Fruit fly (Drosophila melanogaster) whole organism, embryonic: ENCODE measurements around the gene CG43346.

Experiments used
- Abd-B ChIP-seq: fragments of 200-800 bp; sonication (Bioruptor generic); optimal IDR thresholded peaks from 2 replicates; lab custom pipeline; 2018; ENCODE audit warnings: missing biosample characterization, mild to moderate bottlenecking, missing genetic modification characterization, moderate library complexity
- Asciz ChIP-seq: fragments of 200-800 bp; sonication (Bioruptor generic); optimal IDR thresholded peaks from 2 replicates; lab custom pipeline; 2017; ENCODE audit warnings: missing biosample characterization, mild to moderate bottlenecking, missing genetic modification characterization, missing genetic modification reagents
- Atf3 ChIP-seq: fragments of 200-800 bp; sonication (Bioruptor generic); optimal IDR thresholded peaks from 3 replicates; lab custom pipeline; 2016; ENCODE audit warnings: missing biosample characterization, missing genetic modification characterization
- C15 ChIP-seq: fragments of 200-800 bp; sonication (Bioruptor generic); IDR thresholded peaks from 3 replicates; pipeline ENCODE4 v1.3.6; 2022; ENCODE audit warnings: missing biosample characterization, missing genetic modification characterization
- CG1024 ChIP-seq: fragments of 200-800 bp; sonication (Bioruptor generic); IDR thresholded peaks from 2 replicates; pipeline ENCODE4 v1.3.6; 2022; ENCODE audit warnings: missing biosample characterization, missing genetic modification characterization
- CG10274 ChIP-seq: fragments of 200-800 bp; sonication (Bioruptor generic); optimal IDR thresholded peaks from 3 replicates; lab custom pipeline; 2017; ENCODE audit warnings: missing biosample characterization, mild to moderate bottlenecking, missing genetic modification characterization
- CG10431 ChIP-seq: fragments of 200-800 bp; sonication (Bioruptor generic); optimal IDR thresholded peaks from 3 replicates; lab custom pipeline; 2018; ENCODE audit warnings: missing biosample characterization, mild to moderate bottlenecking, missing genetic modification characterization
- CG10543 ChIP-seq: fragments of 200-800 bp; sonication (Bioruptor generic); optimal IDR thresholded peaks from 3 replicates; lab custom pipeline; 2017; ENCODE audit warnings: missing biosample characterization, mild to moderate bottlenecking, missing genetic modification characterization, moderate library complexity
- CG15479 ChIP-seq: fragments of 200-800 bp; sonication (Bioruptor generic); optimal IDR thresholded peaks from 3 replicates; lab custom pipeline; 2019; ENCODE audit warnings: missing biosample characterization, mild to moderate bottlenecking, missing genetic modification characterization, moderate library complexity
- CG15514 ChIP-seq: fragments of 200-800 bp; sonication (Bioruptor generic); optimal IDR thresholded peaks from 3 replicates; lab custom pipeline; 2017; ENCODE audit warnings: missing biosample characterization, missing genetic modification characterization, mild to moderate bottlenecking, moderate library complexity, missing genetic modification reagents
- CG1647 ChIP-seq: fragments of 200-800 bp; sonication (Bioruptor generic); optimal IDR thresholded peaks from 3 replicates; lab custom pipeline; 2016; ENCODE audit warnings: missing biosample characterization, missing genetic modification characterization
- CG16815 ChIP-seq: fragments of 200-800 bp; sonication (Bioruptor generic); optimal IDR thresholded peaks from 3 replicates; lab custom pipeline; 2017; ENCODE audit warnings: missing biosample characterization, mild to moderate bottlenecking, missing genetic modification characterization
- CG17385 ChIP-seq: fragments of 200-800 bp; sonication (Bioruptor generic); optimal IDR thresholded peaks from 3 replicates; lab custom pipeline; 2018; ENCODE audit warnings: missing biosample characterization, mild to moderate bottlenecking, missing genetic modification characterization
- CG1832 ChIP-seq: fragments of 200-800 bp; sonication (Bioruptor generic); optimal IDR thresholded peaks from 2 replicates; lab custom pipeline; 2017; ENCODE audit warnings: missing biosample characterization, mild to moderate bottlenecking, missing genetic modification characterization, inconsistent platforms
- CG4424 ChIP-seq: fragments of 200-800 bp; sonication (Bioruptor generic); optimal IDR thresholded peaks from 3 replicates; lab custom pipeline; 2016; ENCODE audit warnings: missing biosample characterization, missing genetic modification characterization
- CG5245 ChIP-seq: fragments of 200-800 bp; sonication (Bioruptor generic); optimal IDR thresholded peaks from 3 replicates; lab custom pipeline; 2016; ENCODE audit warnings: missing biosample characterization, missing genetic modification characterization
- CG6254 ChIP-seq: fragments of 200-800 bp; sonication (Bioruptor generic); optimal IDR thresholded peaks from 3 replicates; lab custom pipeline; 2017; ENCODE audit warnings: mild to moderate bottlenecking, missing biosample characterization, missing genetic modification reagents, missing genetic modification characterization
- CG6791 ChIP-seq: fragments of 200-800 bp; sonication (Bioruptor generic); IDR thresholded peaks from 3 replicates; pipeline ENCODE4 v1.3.6; 2022; ENCODE audit warnings: missing biosample characterization, missing genetic modification characterization; ENCODE audit not compliant: partially characterized antibody
- CG7372 ChIP-seq: fragments of 200-800 bp; sonication (Bioruptor generic); IDR thresholded peaks from 2 replicates; pipeline ENCODE4 v1.3.6; 2022; ENCODE audit warnings: missing biosample characterization, missing genetic modification characterization
- CG8281 ChIP-seq: fragments of 200-800 bp; sonication (Bioruptor generic); optimal IDR thresholded peaks from 2 replicates; lab custom pipeline; 2018; ENCODE audit warnings: missing biosample characterization, mild to moderate bottlenecking, missing genetic modification characterization, moderate library complexity
- CG9932 ChIP-seq: fragments of 200-800 bp; sonication (Bioruptor generic); IDR thresholded peaks from 2 replicates; pipeline ENCODE4 v1.3.6; 2022; ENCODE audit warnings: missing biosample characterization, missing genetic modification characterization
- CTCF ChIP-seq: fragments of 200-800 bp; sonication (Bioruptor generic); optimal IDR thresholded peaks from 2 replicates; lab custom pipeline; 2017; ENCODE audit warnings: missing biosample characterization, mild to moderate bottlenecking, missing genetic modification characterization, moderate library complexity
- Dek ChIP-seq: fragments of 200-800 bp; sonication (Bioruptor generic); optimal IDR thresholded peaks from 3 replicates; lab custom pipeline; 2019; ENCODE audit warnings: missing biosample characterization, mild to moderate bottlenecking, missing genetic modification characterization, moderate library complexity
- Eip74EF ChIP-seq, 2 experiments: fragments of 200-800 bp in 1 of 2; fragments of >200 bp in 1 of 2; sonication (Bioruptor generic) in 1 of 2; optimal IDR thresholded peaks; 2 replicates each; lab custom pipeline; 2017 to 2019; ENCODE audit warnings: missing biosample characterization in 2 of 2, missing genetic modification characterization in 2 of 2, mild to moderate bottlenecking in 1 of 2, moderate library complexity in 1 of 2
- Elba2 ChIP-seq: fragments of 200-800 bp; sonication (Bioruptor generic); optimal IDR thresholded peaks from 3 replicates; lab custom pipeline; 2016; ENCODE audit warnings: missing biosample characterization, missing genetic modification characterization
- H15 ChIP-seq: fragments of 200-800 bp; sonication (Bioruptor generic); IDR thresholded peaks from 3 replicates; pipeline ENCODE4 v1.3.6; 2022; ENCODE audit warnings: missing biosample characterization, missing genetic modification characterization
- Hr3 ChIP-seq: fragments of 200-800 bp; sonication (Bioruptor generic); optimal IDR thresholded peaks from 3 replicates; lab custom pipeline; 2016; ENCODE audit warnings: missing biosample characterization, missing genetic modification characterization
- Med ChIP-seq: fragments of 200-800 bp; sonication (Bioruptor generic); peaks from one replicate; lab custom pipeline; 2016; ENCODE audit warnings: missing biosample characterization, missing genetic modification characterization, mild to moderate bottlenecking, inconsistent platforms, moderate library complexity
- Mes4 ChIP-seq: fragments of 200-800 bp; sonication (Bioruptor generic); optimal IDR thresholded peaks from 2 replicates; lab custom pipeline; 2016; ENCODE audit warnings: missing biosample characterization, missing genetic modification characterization
- Mrtf ChIP-seq: fragments of 200-800 bp; sonication (Bioruptor generic); IDR thresholded peaks from 3 replicates; pipeline ENCODE4 v1.3.6; 2022; ENCODE audit warnings: missing biosample characterization, missing genetic modification characterization
- Rfx ChIP-seq: fragments of 200-800 bp; sonication (Bioruptor generic); IDR thresholded peaks from 2 replicates; pipeline ENCODE4 v1.3.6; 2022; ENCODE audit warnings: missing biosample characterization, missing genetic modification characterization
- Spps ChIP-seq: fragments of 200-800 bp; sonication (Bioruptor generic); optimal IDR thresholded peaks from 2 replicates; lab custom pipeline; 2018; ENCODE audit warnings: missing biosample characterization, mild to moderate bottlenecking, missing genetic modification characterization
- bbx ChIP-seq: fragments of 200-800 bp; sonication (Bioruptor generic); IDR thresholded peaks from 2 replicates; pipeline ENCODE4 v1.3.6; 2022; ENCODE audit warnings: missing biosample characterization, missing genetic modification characterization; ENCODE audit not compliant: partially characterized antibody
- chinmo ChIP-seq: fragments of 200-800 bp; sonication (Bioruptor generic); IDR thresholded peaks from 4 replicates; pipeline ENCODE4 v1.3.6; 2022; ENCODE audit warnings: missing biosample characterization, missing genetic modification characterization; ENCODE audit not compliant: partially characterized antibody
- dati ChIP-seq: fragments of 200-800 bp; sonication (Bioruptor generic); IDR thresholded peaks from 2 replicates; pipeline ENCODE4 v1.3.6; 2022; ENCODE audit warnings: missing biosample characterization, missing genetic modification characterization
- dimm ChIP-seq: fragments of 200-800 bp; sonication (Bioruptor generic); IDR thresholded peaks from 2 replicates; pipeline ENCODE4 v1.3.6; 2022; ENCODE audit warnings: missing biosample characterization, missing genetic modification characterization
- dysf ChIP-seq: fragments of 200-800 bp; sonication (Bioruptor generic); IDR thresholded peaks from 3 replicates; pipeline ENCODE4 v1.3.6; 2022; ENCODE audit warnings: missing biosample characterization, missing genetic modification characterization
- gcm ChIP-seq: fragments of 200-800 bp; sonication (Bioruptor generic); optimal IDR thresholded peaks from 2 replicates; lab custom pipeline; 2019; ENCODE audit warnings: missing biosample characterization, mild to moderate bottlenecking, missing genetic modification characterization, moderate library complexity
- gro ChIP-seq: fragments of 200-800 bp; sonication (Bioruptor generic); optimal IDR thresholded peaks from 2 replicates; lab custom pipeline; 2016; ENCODE audit warnings: missing biosample characterization, missing genetic modification characterization
- gt ChIP-seq: fragments of 200-800 bp; sonication (Bioruptor generic); IDR thresholded peaks from 2 replicates; pipeline ENCODE4 v1.3.6; 2022; ENCODE audit warnings: missing biosample characterization, missing genetic modification characterization
- her ChIP-seq: fragments of 200-800 bp; sonication (Bioruptor generic); optimal IDR thresholded peaks from 2 replicates; lab custom pipeline; 2016; ENCODE audit warnings: missing biosample characterization, missing genetic modification characterization
- insv ChIP-seq, 2 experiments: fragments of 200-800 bp; sonication (Bioruptor generic); optimal IDR thresholded peaks; 3 replicates each; lab custom pipeline; 2016 to 2018; ENCODE audit warnings: missing biosample characterization in 2 of 2, missing genetic modification characterization in 2 of 2
- mirr ChIP-seq: fragments of 200-800 bp; sonication (Bioruptor generic); optimal IDR thresholded peaks from 3 replicates; lab custom pipeline; 2018; ENCODE audit warnings: missing biosample characterization, mild to moderate bottlenecking, missing genetic modification characterization
- mld ChIP-seq: fragments of 200-800 bp; sonication (Bioruptor generic); IDR thresholded peaks from 3 replicates; pipeline ENCODE4 v1.3.6; 2022; ENCODE audit warnings: missing biosample characterization, missing genetic modification characterization; ENCODE audit not compliant: partially characterized antibody
- nom ChIP-seq: fragments of 200-800 bp; sonication (Bioruptor generic); optimal IDR thresholded peaks from 2 replicates; lab custom pipeline; 2017; ENCODE audit warnings: missing biosample characterization, missing genetic modification characterization, mild to moderate bottlenecking, moderate library complexity, missing genetic modification reagents
- pho ChIP-seq: fragments of 200-800 bp; sonication (Bioruptor generic); optimal IDR thresholded peaks from 2 replicates; lab custom pipeline; 2016; ENCODE audit warnings: missing biosample characterization, missing genetic modification characterization
- ranshi ChIP-seq: fragments of 200-800 bp; sonication (Bioruptor generic); IDR thresholded peaks from 2 replicates; pipeline ENCODE4 v1.3.6; 2022; ENCODE audit warnings: missing biosample characterization, missing genetic modification characterization
- sna ChIP-seq: fragments of 200-800 bp; sonication (Bioruptor generic); IDR thresholded peaks from 2 replicates; pipeline ENCODE4 v1.3.6; 2022; ENCODE audit warnings: missing biosample characterization, missing genetic modification characterization; ENCODE audit not compliant: partially characterized antibody
- tio ChIP-seq: fragments of 200-800 bp; sonication (Bioruptor generic); optimal IDR thresholded peaks from 2 replicates; lab custom pipeline; 2017; ENCODE audit warnings: missing biosample characterization, missing genetic modification characterization, inconsistent platforms
- trh ChIP-seq: fragments of 200-800 bp; sonication (Bioruptor generic); optimal IDR thresholded peaks from 2 replicates; lab custom pipeline; 2016; ENCODE audit warnings: missing biosample characterization, missing genetic modification characterization
- tup ChIP-seq: fragments of 200-800 bp; sonication (Bioruptor generic); optimal IDR thresholded peaks from 2 replicates; lab custom pipeline; 2016; ENCODE audit warnings: missing biosample characterization, mild to moderate bottlenecking, missing genetic modification characterization, moderate library complexity

CG43346 gene

dm6 chr2L:21142972-21143385 is 25.4 kb downstream of the CG43346 start, which contains the start of gene pths (continued):
- TF ChIP-seq ranshi (0 out of 2 replicates have a peak, but pooled peaks have one; percentile 41), H15 (GFP tag; lab: Robert Waterston, UW) (no peak; the same call in 2 of the 3 replicates), gro (GFP tag; lab: Kevin White, UChicago) (no peak), tio (GFP tag; lab: Kevin White, UChicago) (no peak), CG6254 (GFP tag; lab: Kevin White, UChicago) (no peak), gt (GFP tag; lab: Robert Waterston, UW) (no peak), trh (no peak), CG7372 (GFP tag; lab: Robert Waterston, UW) (no peak), insv (GFP tag; optimal IDR thresholded peaks at IDR 0.05; lab: Kevin White, UChicago) (no peak), sna (GFP tag; lab: Robert Waterston, UW) (peak; percentile 54), CG1832 (GFP tag; lab: Kevin White, UChicago) (no peak), CG5245 (GFP tag; lab: Kevin White, UChicago) (no peak), her (GFP tag; lab: Kevin White, UChicago) (peak; percentile 23), C15 (no peak), chinmo (no peak), CG10431 (GFP tag; lab: Kevin White, UChicago) (no peak), Abd-B (GFP tag; lab: Kevin White, UChicago) (no peak), Mrtf (GFP tag; lab: Robert Waterston, UW) (no peak), CG8281 (no peak), CG4424 (GFP tag; lab: Kevin White, UChicago) (peak; percentile 33), Med (GFP tag; lab: Kevin White, UChicago) (peak; percentile 84), mirr (GFP tag; lab: Kevin White, UChicago) (no peak), tup (no peak), Eip74EF (GFP tag; optimal IDR thresholded peaks at IDR 0.05; lab: Kevin White, UChicago) (no peak), CG10543 (GFP tag; lab: Kevin White, UChicago) (no peak), Atf3 (no peak), dimm (GFP tag; lab: Robert Waterston, UW) (no peak), CG16815 (GFP tag; lab: Kevin White, UChicago) (peak; percentile 14), Asciz (GFP tag; lab: Kevin White, UChicago) (no peak), CG1024 (GFP tag; lab: Robert Waterston, UW) (peak; percentile 96), CG15479 (GFP tag; lab: Kevin White, UChicago) (no peak), bbx (GFP tag; lab: Robert Waterston, UW) (peak; percentile 89), CG10274 (GFP tag; lab: Kevin White, UChicago) (no peak), dati (GFP tag; lab: Robert Waterston, UW) (no peak), Elba2 (GFP tag; lab: Kevin White, UChicago) (peak; percentile 0), Dek (no peak), Spps (tag; lab: Kevin White, UChicago) (no peak), nom (no peak), Mes4 (GFP tag; lab: Kevin White, UChicago) (peak; percentile 40), CG9932 (peak; percentile 82), CG6791 (GFP tag; lab: Robert Waterston, UW) (peak; percentile 89), pho (peak; percentile 68), Hr3 (GFP tag; lab: Kevin White, UChicago) (peak; percentile 88), gcm (GFP tag; lab: Kevin White, UChicago) (no peak), Rfx (GFP tag; lab: Robert Waterston, UW) (peak; percentile 77), CG15514 (GFP tag; lab: Kevin White, UChicago) (peak; percentile 72), CTCF (GFP tag; lab: Kevin White, UChicago) (no peak), CG17385 (GFP tag; lab: Kevin White, UChicago) (no peak), mld (GFP tag; lab: Robert Waterston, UW) (no peak; the same call in 2 of the 3 replicates), CG1647 (GFP tag; lab: Kevin White, UChicago) (no peak), dysf (0 out of 3 replicates have a peak, but pooled peaks have one; percentile 23)
